Fruit fly (Drosophila melanogaster) whole organism, wandering third instar larva: ENCODE measurements around the gene CG4615.

Source experiments
- Dif ChIP-seq: fragments of 200-275, 200-300 bp; sonication (Bioruptor generic); optimal IDR thresholded peaks from 2 replicates; lab custom pipeline; 2018; ENCODE audit warnings: missing biosample characterization, missing genetic modification characterization; ENCODE audit not compliant: partially characterized antibody
- Hr78 ChIP-seq: fragments of >200 bp; optimal IDR thresholded peaks from 2 replicates; lab custom pipeline; 2017; ENCODE audit warnings: missing biosample characterization, missing genetic modification characterization
- Mio ChIP-seq: sonication (Bioruptor generic); optimal IDR thresholded peaks from 2 replicates; lab custom pipeline; 2016; ENCODE audit warnings: missing biosample characterization, missing genetic modification characterization
- Myc ChIP-seq: fragments of >200 bp; optimal IDR thresholded peaks from 2 replicates; lab custom pipeline; 2017
- dl ChIP-seq, 2 experiments: fragments of 175-275, 200-275 bp in 1 of 2; fragments of 200-275 bp in 1 of 2; sonication (Bioruptor generic); optimal IDR thresholded peaks; lab custom pipeline; 2018; ENCODE audit warnings: mild to moderate bottlenecking in 2 of 2, missing biosample characterization in 2 of 2, missing genetic modification characterization in 2 of 2, moderate library complexity in 2 of 2; ENCODE audit not compliant: partially characterized antibody in 2 of 2, insufficient read depth in 1 of 2
- dsf ChIP-seq: sonication (Bioruptor generic); optimal IDR thresholded peaks from 2 replicates; lab custom pipeline; 2016; ENCODE audit warnings: missing biosample characterization, missing genetic modification characterization, borderline replicate concordance
- h ChIP-seq: fragments of 200-800 bp; sonication (Bioruptor generic); optimal IDR thresholded peaks from 3 replicates; lab custom pipeline; 2016; ENCODE audit warnings: missing biosample characterization, mild to moderate bottlenecking, missing genetic modification characterization
- sage ChIP-seq: fragments of 200-800 bp; sonication (Bioruptor generic); optimal IDR thresholded peaks from 2 replicates; lab custom pipeline; 2016; ENCODE audit warnings: missing biosample characterization, mild to moderate bottlenecking, missing genetic modification characterization
- sv ChIP-seq: fragments of 200-800 bp; sonication (Bioruptor generic); optimal IDR thresholded peaks from 3 replicates; lab custom pipeline; 2016; ENCODE audit warnings: missing biosample characterization, missing genetic modification characterization

DNA sequence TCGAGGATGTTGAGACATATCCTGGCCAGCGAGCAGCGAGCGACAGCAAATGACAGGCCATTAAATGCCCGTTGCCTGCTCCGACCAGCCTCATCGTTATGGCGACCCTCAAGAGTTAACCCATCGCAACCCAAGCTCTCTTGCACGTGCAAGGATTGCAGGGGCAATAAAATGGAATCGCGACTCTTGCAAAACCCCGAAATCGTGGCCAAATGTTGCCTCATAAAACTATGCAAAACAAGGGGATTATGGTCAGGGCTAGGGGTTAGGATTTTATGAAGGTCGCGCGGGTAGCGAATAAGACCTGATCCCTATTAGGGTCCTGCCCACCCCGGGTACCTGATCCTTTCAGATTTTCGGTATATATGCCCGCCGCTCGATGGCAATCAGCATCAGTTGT lies 53.0 kb downstream of the CG4615 start, which contains the start of gene nullo:
- TF ChIP-seq dl (GFP tag; optimal IDR thresholded peaks at IDR 0.05; lab: Kevin White, UChicago; ENCODE audit: insufficient read depth in 1 of 2, partially characterized antibody in 2 of 2) (no peak), sage (no peak), Myc (lab: Kevin White, UChicago) (no peak), dsf (GFP tag; lab: Kevin White, UChicago) (no peak), h (GFP tag; lab: Kevin White, UChicago) (no peak), Dif (no peak), sv (GFP tag; lab: Kevin White, UChicago) (no peak), Mio (GFP tag; lab: Kevin White, UChicago) (no peak), Hr78 (GFP tag; lab: Kevin White, UChicago) (no peak)
